Worm (Caenorhabditis elegans) whole organism, L2 larva: ENCODE data around the gene fbxb-48.

Experiments
- alr-1 ChIP-seq: fragments of 150-350 bp; optimal IDR thresholded peaks from 2 replicates; lab custom pipeline; 2014; ENCODE audit warnings: missing biosample characterization, missing genetic modification characterization
- ama-1 ChIP-seq: fragments of 150-350 bp; optimal IDR thresholded peaks from 2 replicates; lab custom pipeline; 2018; ENCODE audit warnings: inconsistent platforms
- ceh-82 ChIP-seq: fragments of 150-350 bp; optimal IDR thresholded peaks from 2 replicates; lab custom pipeline; 2014; ENCODE audit warnings: missing biosample characterization, missing genetic modification characterization
- elt-3 ChIP-seq: sonication (generic microtip); optimal IDR thresholded peaks from 2 replicates; lab custom pipeline; 2017; ENCODE audit warnings: missing biosample characterization, missing genetic modification characterization
- fos-1 ChIP-seq: fragments of 150-350 bp; optimal IDR thresholded peaks from 2 replicates; lab custom pipeline; 2014; ENCODE audit warnings: missing biosample characterization, missing genetic modification characterization
- lin-39 ChIP-seq: fragments of 150-350 bp; optimal IDR thresholded peaks from 2 replicates; lab custom pipeline; 2014; ENCODE audit warnings: missing biosample characterization, missing genetic modification reagents, missing genetic modification characterization
- mab-5 ChIP-seq: fragments of 150-350 bp; optimal IDR thresholded peaks from 2 replicates; lab custom pipeline; 2014; ENCODE audit warnings: missing biosample characterization, missing genetic modification characterization
- nhr-11 ChIP-seq: fragments of 150-350 bp; optimal IDR thresholded peaks from 2 replicates; lab custom pipeline; 2014; ENCODE audit warnings: missing biosample characterization, missing genetic modification characterization
- nhr-23 ChIP-seq: fragments of 150-350 bp; optimal IDR thresholded peaks from 2 replicates; lab custom pipeline; 2014; ENCODE audit warnings: missing biosample characterization, missing genetic modification reagents, missing genetic modification characterization
- nhr-237 ChIP-seq: fragments of 150-350 bp; optimal IDR thresholded peaks from 2 replicates; lab custom pipeline; 2014; ENCODE audit warnings: missing biosample characterization, missing genetic modification characterization
- peb-1 ChIP-seq: fragments of 150-350 bp; optimal IDR thresholded peaks from 2 replicates; lab custom pipeline; 2014; ENCODE audit warnings: missing biosample characterization, missing genetic modification characterization
- snpc-4 ChIP-seq: fragments of 150-350 bp; optimal IDR thresholded peaks from 2 replicates; lab custom pipeline; 2014; ENCODE audit warnings: missing biosample characterization, missing genetic modification characterization
- unc-39 ChIP-seq: fragments of 150-350 bp; optimal IDR thresholded peaks from 2 replicates; lab custom pipeline; 2014; ENCODE audit warnings: missing biosample characterization, missing genetic modification characterization

DNA sequence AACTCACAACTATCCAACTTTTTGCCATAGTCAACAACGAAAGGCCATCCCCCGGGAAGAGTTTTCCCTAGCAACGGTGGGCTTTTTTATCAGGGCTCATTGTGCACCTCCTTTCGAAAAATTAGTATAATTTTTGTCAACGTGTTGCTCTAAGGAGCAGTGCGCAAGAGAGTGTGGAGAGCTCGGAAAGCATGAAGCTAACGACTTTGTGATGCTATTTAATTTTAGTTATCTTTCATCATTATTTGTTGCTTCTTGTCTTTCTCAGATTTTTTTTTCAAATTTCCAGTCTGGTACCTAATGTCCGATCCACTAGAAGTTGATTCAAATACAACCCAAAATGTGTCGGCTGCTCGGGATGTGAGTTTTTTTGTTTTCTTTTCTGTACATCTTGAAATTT is 11.1 kb upstream of the fbxb-48 start, which contains the start of gene ceh-81:
- TF ChIP-seq snpc-4 (tag; lab: Kevin White, UChicago), result no peak
- TF ChIP-seq nhr-23, result no peak
- no peak for TF ChIP-seq elt-3 (tag; lab: Kevin White, UChicago)
- no peak for TF ChIP-seq ama-1 (lab: Kevin White, UChicago)
- no peak for TF ChIP-seq ceh-82
- no peak for TF ChIP-seq lin-39 (tag; lab: Kevin White, UChicago)
- TF ChIP-seq mab-5 (tag; lab: Kevin White, UChicago), result no peak
- no peak for TF ChIP-seq alr-1 (tag; lab: Kevin White, UChicago)
- no peak for TF ChIP-seq fos-1
- TF ChIP-seq unc-39 (tag; lab: Kevin White, UChicago), result no peak
- TF ChIP-seq nhr-237 (tag; lab: Kevin White, UChicago), result no peak
- TF ChIP-seq peb-1 (tag; lab: Kevin White, UChicago), result no peak
- TF ChIP-seq nhr-11 (tag; lab: Kevin White, UChicago), result no peak
